Fruit fly (Drosophila melanogaster) whole organism, embryonic: ENCODE measurements around the gene CG9132.

Source experiments
- Atf3 ChIP-seq: fragments of 200-800 bp; sonication (Bioruptor generic); optimal IDR thresholded peaks from 3 replicates; lab custom pipeline; 2016; ENCODE audit warnings: missing biosample characterization, missing genetic modification characterization
- Awh ChIP-seq: fragments of 200-800 bp; sonication (Bioruptor generic); IDR thresholded peaks from 2 replicates; pipeline ENCODE4, ENCODE4 v1.3.6; 2022; ENCODE audit warnings: missing biosample characterization, missing genetic modification characterization
- B-H1 ChIP-seq: fragments of 200-800 bp; sonication (Bioruptor generic); IDR thresholded peaks from 3 replicates; pipeline ENCODE4 v1.3.6; 2022; ENCODE audit warnings: missing biosample characterization, missing genetic modification characterization
- C15 ChIP-seq: fragments of 200-800 bp; sonication (Bioruptor generic); IDR thresholded peaks from 3 replicates; pipeline ENCODE4 v1.3.6; 2022; ENCODE audit warnings: missing biosample characterization, missing genetic modification characterization
- CG11093 ChIP-seq: fragments of 200-800 bp; sonication (Bioruptor generic); IDR thresholded peaks from 3 replicates; pipeline ENCODE4 v1.3.6; 2022; ENCODE audit warnings: missing biosample characterization, missing genetic modification characterization
- CG11247 ChIP-seq: fragments of 200-800 bp; sonication (Bioruptor generic); IDR thresholded peaks from 2 replicates; pipeline ENCODE4 v1.3.6; 2022; ENCODE audit warnings: missing biosample characterization, missing genetic modification characterization
- CG12219 ChIP-seq: fragments of 200-800 bp; sonication (Bioruptor generic); optimal IDR thresholded peaks from 3 replicates; lab custom pipeline; 2018; ENCODE audit warnings: missing biosample characterization, mild to moderate bottlenecking, missing genetic modification characterization
- CG12391 ChIP-seq: fragments of 200-800 bp; sonication (Bioruptor generic); optimal IDR thresholded peaks from 3 replicates; lab custom pipeline; 2018; ENCODE audit warnings: missing biosample characterization, mild to moderate bottlenecking, missing genetic modification characterization, moderate library complexity
- CG12744 ChIP-seq: fragments of 200-800 bp; sonication (Bioruptor generic); optimal IDR thresholded peaks from 2 replicates; lab custom pipeline; 2016; ENCODE audit warnings: missing biosample characterization, missing genetic modification characterization
- CG16815 ChIP-seq: fragments of 200-800 bp; sonication (Bioruptor generic); optimal IDR thresholded peaks from 3 replicates; lab custom pipeline; 2017; ENCODE audit warnings: missing biosample characterization, mild to moderate bottlenecking, missing genetic modification characterization
- CG17186 ChIP-seq: fragments of 200-800 bp; sonication (Bioruptor generic); optimal IDR thresholded peaks from 3 replicates; lab custom pipeline; 2017; ENCODE audit warnings: missing biosample characterization, missing genetic modification reagents, missing genetic modification characterization
- CG17361 ChIP-seq: fragments of 200-800 bp; sonication (Bioruptor generic); IDR thresholded peaks from 3 replicates; pipeline ENCODE4 v1.3.6; 2022; ENCODE audit warnings: missing biosample characterization, missing genetic modification characterization
- CG2120 ChIP-seq: fragments of 200-800 bp; sonication (Bioruptor generic); optimal IDR thresholded peaks from 3 replicates; lab custom pipeline; 2016; ENCODE audit warnings: missing biosample characterization, missing genetic modification characterization
- CG32772 ChIP-seq: fragments of 200-800 bp; sonication (Bioruptor generic); IDR thresholded peaks from 2 replicates; pipeline ENCODE4 v1.3.6; 2022; ENCODE audit warnings: missing biosample characterization, missing genetic modification characterization
- CG3995 ChIP-seq: fragments of 200-800 bp; sonication (Bioruptor generic); optimal IDR thresholded peaks from 3 replicates; lab custom pipeline; 2016; ENCODE audit warnings: missing biosample characterization, missing genetic modification characterization
- CG6272 ChIP-seq: fragments of 200-800 bp; sonication (Bioruptor generic); IDR thresholded peaks from 2 replicates; pipeline ENCODE4 v1.3.6; 2022; ENCODE audit warnings: missing biosample characterization, missing genetic modification characterization
- CG6654 ChIP-seq: fragments of 200-800 bp; sonication (Bioruptor generic); optimal IDR thresholded peaks from 2 replicates; lab custom pipeline; 2017; ENCODE audit warnings: missing biosample characterization, mild to moderate bottlenecking, missing genetic modification characterization
- CG6689 ChIP-seq: fragments of 200-800 bp; sonication (Bioruptor generic); IDR thresholded peaks from 2 replicates; pipeline ENCODE4 v1.3.6; 2022; ENCODE audit warnings: missing biosample characterization, missing genetic modification characterization
- CG7372 ChIP-seq: fragments of 200-800 bp; sonication (Bioruptor generic); IDR thresholded peaks from 2 replicates; pipeline ENCODE4 v1.3.6; 2022; ENCODE audit warnings: missing biosample characterization, missing genetic modification characterization
- CG9437 ChIP-seq: fragments of 200-800 bp; sonication (Bioruptor generic); optimal IDR thresholded peaks from 2 replicates; lab custom pipeline; 2018; ENCODE audit warnings: missing biosample characterization, mild to moderate bottlenecking, missing genetic modification characterization
- CG9727 ChIP-seq: fragments of 200-800 bp; sonication (Bioruptor generic); optimal IDR thresholded peaks from 3 replicates; lab custom pipeline; 2017; ENCODE audit warnings: missing biosample characterization, mild to moderate bottlenecking, missing genetic modification characterization
- D19A ChIP-seq: fragments of 200-800 bp; optimal IDR thresholded peaks from 3 replicates; lab custom pipeline; 2019; ENCODE audit warnings: missing biosample characterization, mild to moderate bottlenecking, missing genetic modification characterization, moderate library complexity
- Dip2 ChIP-seq: fragments of 200-800 bp; sonication (Bioruptor generic); IDR thresholded peaks from 2 replicates; pipeline ENCODE4 v1.3.6; 2022; ENCODE audit warnings: missing biosample characterization, missing genetic modification characterization
- ERR ChIP-seq: fragments of 200-800 bp; sonication (Bioruptor generic); optimal IDR thresholded peaks from 2 replicates; lab custom pipeline; 2016; ENCODE audit warnings: missing biosample characterization, missing genetic modification characterization
- Ets97D ChIP-seq: fragments of 200-800 bp; sonication (Bioruptor generic); optimal IDR thresholded peaks from 3 replicates; lab custom pipeline; 2016; ENCODE audit warnings: missing biosample characterization, missing genetic modification characterization
- Fer3 ChIP-seq: fragments of 200-800 bp; sonication (Bioruptor generic); optimal IDR thresholded peaks from 2 replicates; lab custom pipeline; 2018; ENCODE audit warnings: missing biosample characterization, mild to moderate bottlenecking, missing genetic modification characterization, moderate library complexity
- HLH3B ChIP-seq: fragments of 200-800 bp; sonication (Bioruptor generic); IDR thresholded peaks from 2 replicates; pipeline ENCODE4 v1.3.6; 2022; ENCODE audit warnings: missing biosample characterization, missing genetic modification characterization
- HLH54F ChIP-seq: fragments of 200-800 bp; sonication (Bioruptor generic); optimal IDR thresholded peaks from 3 replicates; lab custom pipeline; 2016; ENCODE audit warnings: missing biosample characterization, missing genetic modification characterization
- Hmr ChIP-seq: fragments of 200-800 bp; sonication (Bioruptor generic); optimal IDR thresholded peaks from 3 replicates; lab custom pipeline; 2017; ENCODE audit warnings: mild to moderate bottlenecking, missing biosample characterization, missing genetic modification reagents, missing genetic modification characterization
- Hmx ChIP-seq: fragments of 200-800 bp; sonication (Bioruptor generic); optimal IDR thresholded peaks from 2 replicates; lab custom pipeline; 2016; ENCODE audit warnings: missing biosample characterization, missing genetic modification characterization
- MTF-1 ChIP-seq: fragments of 200-800 bp; sonication (Bioruptor generic); optimal IDR thresholded peaks from 2 replicates; lab custom pipeline; 2018; ENCODE audit warnings: missing biosample characterization, mild to moderate bottlenecking, missing genetic modification characterization, borderline replicate concordance
- Mrtf ChIP-seq: fragments of 200-800 bp; sonication (Bioruptor generic); IDR thresholded peaks from 3 replicates; pipeline ENCODE4 v1.3.6; 2022; ENCODE audit warnings: missing biosample characterization, missing genetic modification characterization
- Sox102F ChIP-seq: fragments of 200-800 bp; sonication (Bioruptor generic); optimal IDR thresholded peaks from 2 replicates; lab custom pipeline; 2018; ENCODE audit warnings: missing biosample characterization, mild to moderate bottlenecking, missing genetic modification characterization, moderate library complexity
- Xrp1 ChIP-seq: fragments of 200-800 bp; sonication (Bioruptor generic); IDR thresholded peaks from 2 replicates; pipeline ENCODE4 v1.3.6; 2022; ENCODE audit warnings: missing biosample characterization, missing genetic modification characterization
- ase ChIP-seq: fragments of 200-800 bp; sonication (Bioruptor generic); IDR thresholded peaks from 3 replicates; pipeline ENCODE4 v1.3.6; 2022; ENCODE audit warnings: missing biosample characterization, missing genetic modification characterization
- bsh ChIP-seq, 2 experiments: fragments of 200-800 bp; sonication (Bioruptor generic); optimal IDR thresholded peaks; 2 replicates each; lab custom pipeline; 2017 to 2018; ENCODE audit warnings: mild to moderate bottlenecking in 2 of 2, missing biosample characterization in 2 of 2, missing genetic modification characterization in 2 of 2, moderate library complexity in 1 of 2
- ci ChIP-seq: fragments of 200-800 bp; sonication (Bioruptor generic); IDR thresholded peaks from 3 replicates; pipeline ENCODE4 v1.3.6; 2022; ENCODE audit warnings: missing biosample characterization, missing genetic modification characterization
- gsb ChIP-seq: fragments of 200-800 bp; sonication (Bioruptor generic); IDR thresholded peaks from 2 replicates; pipeline ENCODE4 v1.3.6; 2022; ENCODE audit warnings: missing biosample characterization, missing genetic modification characterization
- ham ChIP-seq: fragments of 200-800 bp; sonication (Bioruptor generic); IDR thresholded peaks from 2 replicates; pipeline ENCODE4 v1.3.6; 2022; ENCODE audit warnings: missing biosample characterization, missing genetic modification characterization
- kay ChIP-seq: fragments of 200-800 bp; sonication (Bioruptor generic); optimal IDR thresholded peaks from 2 replicates; lab custom pipeline; 2016; ENCODE audit warnings: missing biosample characterization, missing genetic modification characterization
- lab ChIP-seq: fragments of 200-800 bp; sonication (Bioruptor generic); optimal IDR thresholded peaks from 3 replicates; lab custom pipeline; 2017; ENCODE audit warnings: missing biosample characterization, missing genetic modification characterization, mild to moderate bottlenecking, moderate library complexity, missing genetic modification reagents
- lola ChIP-seq, 3 experiments: fragments of >200 bp in 2 of 3; fragments of 200-800 bp in 1 of 3; sonication (Bioruptor generic) in 1 of 3; optimal IDR thresholded peaks; 2 replicates each; lab custom pipeline; 2017 to 2019; ENCODE audit warnings: missing biosample characterization in 3 of 3, missing genetic modification characterization in 3 of 3, mild to moderate bottlenecking in 1 of 3, moderate library complexity in 1 of 3
- lov ChIP-seq, 2 experiments: fragments of 200-800 bp in 1 of 2; fragments of >200 bp in 1 of 2; sonication (Bioruptor generic) in 1 of 2; IDR thresholded peaks in 1 of 2; optimal IDR thresholded peaks in 1 of 2; 2 replicates in 1 of 2; 3 replicates in 1 of 2; pipeline versions ENCODE4 v1.3.6 to Lab custom; 2017 to 2022; ENCODE audit warnings: missing biosample characterization in 1 of 2, missing genetic modification characterization in 1 of 2
- nau ChIP-seq: fragments of 200-800 bp; sonication (Bioruptor generic); optimal IDR thresholded peaks from 3 replicates; lab custom pipeline; 2017; ENCODE audit warnings: missing biosample characterization, mild to moderate bottlenecking, missing genetic modification characterization, missing genetic modification reagents
- pan ChIP-seq, 4 experiments: fragments of >200 bp in 3 of 4; fragments of 200-800 bp in 1 of 4; sonication (Bioruptor generic) in 1 of 4; optimal IDR thresholded peaks in 3 of 4; IDR thresholded peaks in 1 of 4; 2 replicates each; pipeline versions ENCODE4 v1.3.6 to Lab custom; 2017 to 2022; ENCODE audit warnings: missing biosample characterization in 2 of 4, missing genetic modification characterization in 2 of 4, mixed read lengths in 1 of 4
- row ChIP-seq: fragments of 200-800 bp; sonication (Bioruptor generic); IDR thresholded peaks from 3 replicates; pipeline ENCODE4 v1.3.6; 2022; ENCODE audit warnings: missing biosample characterization, missing genetic modification characterization
- toy ChIP-seq: fragments of 200-800 bp; sonication (Bioruptor generic); IDR thresholded peaks from 2 replicates; pipeline ENCODE4 v1.3.6; 2022; ENCODE audit warnings: missing biosample characterization, missing genetic modification characterization
- vfl ChIP-seq: fragments of 200-800 bp; sonication (Bioruptor generic); optimal IDR thresholded peaks from 2 replicates; lab custom pipeline; 2016; ENCODE audit warnings: missing biosample characterization, missing genetic modification characterization
- vvl ChIP-seq: fragments of 200-800 bp; sonication (Bioruptor generic); IDR thresholded peaks from 2 replicates; pipeline ENCODE4 v1.3.6; 2022; ENCODE audit warnings: missing biosample characterization, missing genetic modification characterization
- zf30C ChIP-seq: fragments of 200-800 bp; sonication (Bioruptor generic); optimal IDR thresholded peaks from 3 replicates; lab custom pipeline; 2018; ENCODE audit warnings: missing biosample characterization, mild to moderate bottlenecking, missing genetic modification characterization
- zfh2 ChIP-seq: fragments of 200-800 bp; sonication (Bioruptor generic); optimal IDR thresholded peaks from 2 replicates; lab custom pipeline; 2016; ENCODE audit warnings: missing biosample characterization, missing genetic modification characterization

The CG9132 gene

dm6 chrX:16799914-16800313 is 596 bp downstream of the CG9132 start (continued):
- TF ChIP-seq lov (optimal IDR thresholded peaks at IDR 0.05; lab: Kevin White, UChicago) (no peak), lov (GFP tag; IDR thresholded peaks at IDR 0.05; lab: Robert Waterston, UW) (no peak), Mrtf (GFP tag; lab: Robert Waterston, UW) (no peak), Xrp1 (GFP tag; lab: Robert Waterston, UW) (no peak), Awh (GFP tag; lab: Robert Waterston, UW) (no peak), CG6689 (GFP tag; lab: Robert Waterston, UW) (0 out of 2 replicates have a peak, but pooled peaks have one; percentile 9), CG16815 (GFP tag; lab: Kevin White, UChicago) (no peak), CG7372 (GFP tag; lab: Robert Waterston, UW) (no peak), nau (GFP tag; lab: Kevin White, UChicago) (no peak), CG17186 (no peak), CG32772 (GFP tag; lab: Robert Waterston, UW) (no peak), MTF-1 (GFP tag; lab: Kevin White, UChicago) (no peak), Sox102F (GFP tag; lab: Kevin White, UChicago) (no peak), lola (GFP tag; optimal IDR thresholded peaks at IDR 0.05; lab: Kevin White, UChicago) (no peak), CG11247 (GFP tag; lab: Robert Waterston, UW) (no peak), Fer3 (tag; lab: Kevin White, UChicago) (no peak), CG12744 (GFP tag; lab: Kevin White, UChicago) (no peak), D19A (no peak), vvl (GFP tag; lab: Robert Waterston, UW) (0 out of 2 replicates have a peak, but pooled peaks have one; percentile 8), kay (GFP tag; lab: Kevin White, UChicago) (no peak), Hmx (GFP tag; lab: Kevin White, UChicago) (no peak), CG11093 (GFP tag; lab: Robert Waterston, UW) (no peak), vfl (GFP tag; lab: Kevin White, UChicago) (no peak), Atf3 (no peak), HLH54F (no peak), gsb (no peak), CG9437 (GFP tag; lab: Kevin White, UChicago) (no peak), Dip2 (GFP tag; lab: Robert Waterston, UW) (no peak), ERR (GFP tag; lab: Kevin White, UChicago) (no peak), C15 (GFP tag; lab: Robert Waterston, UW) (no peak), zfh2 (no peak), zf30C (GFP tag; lab: Kevin White, UChicago) (peak; percentile 57), CG12219 (GFP tag; lab: Kevin White, UChicago) (no peak), CG6272 (GFP tag; lab: Robert Waterston, UW) (no peak), row (peak; percentile 28; the same call in 1 of the 3 replicates), ci (GFP tag; lab: Robert Waterston, UW) (no peak), ase (no peak), CG17361 (GFP tag; lab: Robert Waterston, UW) (no peak), CG3995 (peak; percentile 20), ham (GFP tag; lab: Robert Waterston, UW) (no peak), pan (optimal IDR thresholded peaks at IDR 0.05; lab: Kevin White, UChicago) (no peak), pan (GFP tag; optimal IDR thresholded peaks at IDR 0.05 in 1 of 2, IDR thresholded peaks at IDR 0.05 in 1 of 2) (peak in 1 of 2 experiments; percentile 17), CG6654 (GFP tag; lab: Kevin White, UChicago) (no peak), CG9727 (GFP tag; lab: Kevin White, UChicago) (no peak), toy (GFP tag; lab: Robert Waterston, UW) (no peak), B-H1 (GFP tag; lab: Robert Waterston, UW) (no peak), CG12391 (tag; lab: Kevin White, UChicago) (no peak), HLH3B (GFP tag; lab: Robert Waterston, UW) (0 out of 2 replicates have a peak, but pooled peaks have one; percentile 19), bsh (GFP tag; optimal IDR thresholded peaks at IDR 0.05; lab: Kevin White, UChicago) (no peak), Hmr (no peak), Ets97D (GFP tag; lab: Kevin White, UChicago) (no peak), CG2120 (GFP tag; lab: Kevin White, UChicago) (peak; percentile 6), lab (no peak)
